Fruit fly (Drosophila melanogaster) whole organism, embryonic: Measurements from ENCODE around the gene Notum.

Experiments used
- Bteb2 ChIP-seq: fragments of 200-800 bp; sonication (Bioruptor generic); optimal IDR thresholded peaks from 2 replicates; lab custom pipeline; 2016; ENCODE audit warnings: missing biosample characterization, missing genetic modification characterization
- CG10654 ChIP-seq: fragments of 200-800 bp; sonication (Bioruptor generic); optimal IDR thresholded peaks from 2 replicates; lab custom pipeline; 2016; ENCODE audit warnings: missing biosample characterization, missing genetic modification characterization
- CG15269 ChIP-seq: fragments of 200-800 bp; sonication (Bioruptor generic); optimal IDR thresholded peaks from 2 replicates; lab custom pipeline; 2018; ENCODE audit warnings: missing biosample characterization, mild to moderate bottlenecking, missing genetic modification characterization, moderate library complexity
- CG15514 ChIP-seq: fragments of 200-800 bp; sonication (Bioruptor generic); optimal IDR thresholded peaks from 3 replicates; lab custom pipeline; 2017; ENCODE audit warnings: missing biosample characterization, missing genetic modification characterization, mild to moderate bottlenecking, moderate library complexity, missing genetic modification reagents
- CG1647 ChIP-seq: fragments of 200-800 bp; sonication (Bioruptor generic); optimal IDR thresholded peaks from 3 replicates; lab custom pipeline; 2016; ENCODE audit warnings: missing biosample characterization, missing genetic modification characterization
- CG17328 ChIP-seq: fragments of 200-800 bp; sonication (Bioruptor generic); IDR thresholded peaks from 2 replicates; pipeline ENCODE4 v1.3.6; 2022; ENCODE audit warnings: missing biosample characterization, missing genetic modification characterization
- CG18619 ChIP-seq: fragments of 200-800 bp; sonication (Bioruptor generic); optimal IDR thresholded peaks from 3 replicates; lab custom pipeline; 2017; ENCODE audit warnings: missing biosample characterization, mild to moderate bottlenecking, missing genetic modification characterization
- CG3838 ChIP-seq: fragments of 200-800 bp; sonication (Bioruptor generic); optimal IDR thresholded peaks from 3 replicates; lab custom pipeline; 2016; ENCODE audit warnings: missing biosample characterization, missing genetic modification characterization
- CG4424 ChIP-seq: fragments of 200-800 bp; sonication (Bioruptor generic); optimal IDR thresholded peaks from 3 replicates; lab custom pipeline; 2016; ENCODE audit warnings: missing biosample characterization, missing genetic modification characterization
- CG6683 ChIP-seq: fragments of 200-800 bp; sonication (Bioruptor generic); optimal IDR thresholded peaks from 2 replicates; lab custom pipeline; 2017; ENCODE audit warnings: missing biosample characterization, mild to moderate bottlenecking, missing genetic modification characterization, missing genetic modification reagents
- CG7745 ChIP-seq: fragments of 200-800 bp; sonication (Bioruptor generic); optimal IDR thresholded peaks from 2 replicates; lab custom pipeline; 2018; ENCODE audit warnings: missing biosample characterization, mild to moderate bottlenecking, missing genetic modification characterization, moderate library complexity
- CG7786 ChIP-seq: fragments of 200-800 bp; sonication (Bioruptor generic); optimal IDR thresholded peaks from 2 replicates; lab custom pipeline; 2016; ENCODE audit warnings: missing biosample characterization, missing genetic modification characterization
- CG8281 ChIP-seq: fragments of 200-800 bp; sonication (Bioruptor generic); optimal IDR thresholded peaks from 2 replicates; lab custom pipeline; 2018; ENCODE audit warnings: missing biosample characterization, mild to moderate bottlenecking, missing genetic modification characterization, moderate library complexity
- CG8388 ChIP-seq: fragments of 200-800 bp; sonication (Bioruptor generic); optimal IDR thresholded peaks from 2 replicates; lab custom pipeline; 2019; ENCODE audit warnings: missing biosample characterization, mild to moderate bottlenecking, missing genetic modification characterization, moderate library complexity
- CG9797 ChIP-seq: fragments of 200-800 bp; sonication (Bioruptor generic); optimal IDR thresholded peaks from 3 replicates; lab custom pipeline; 2018; ENCODE audit warnings: missing biosample characterization, mild to moderate bottlenecking, missing genetic modification characterization
- CG9817 ChIP-seq: fragments of 200-800 bp; sonication (Bioruptor generic); optimal IDR thresholded peaks from 2 replicates; lab custom pipeline; 2018; ENCODE audit warnings: missing biosample characterization, mild to moderate bottlenecking, missing genetic modification characterization, moderate library complexity
- CG9932 ChIP-seq: fragments of 200-800 bp; sonication (Bioruptor generic); IDR thresholded peaks from 2 replicates; pipeline ENCODE4 v1.3.6; 2022; ENCODE audit warnings: missing biosample characterization, missing genetic modification characterization
- CkIIα-i1 ChIP-seq: fragments of 200-800 bp; sonication (Bioruptor generic); IDR thresholded peaks from 2 replicates; pipeline ENCODE4 v1.3.6; 2022; ENCODE audit warnings: missing biosample characterization, missing genetic modification characterization
- D19B ChIP-seq: fragments of 200-800 bp; sonication (Bioruptor generic); optimal IDR thresholded peaks from 2 replicates; lab custom pipeline; 2017; ENCODE audit warnings: missing biosample characterization, mild to moderate bottlenecking, missing genetic modification characterization
- Doc2 ChIP-seq: fragments of 200-800 bp; sonication (Bioruptor generic); IDR thresholded peaks from 2 replicates; pipeline ENCODE4 v1.3.6; 2022; ENCODE audit warnings: missing biosample characterization, missing genetic modification characterization
- Dp ChIP-seq: fragments of 200-800 bp; sonication (Bioruptor generic); optimal IDR thresholded peaks from 2 replicates; lab custom pipeline; 2018; ENCODE audit warnings: missing biosample characterization, mild to moderate bottlenecking, missing genetic modification characterization, moderate library complexity
- E2f2 ChIP-seq: fragments of 200-800 bp; sonication (Bioruptor generic); IDR thresholded peaks from 2 replicates; pipeline ENCODE4 v1.3.6; 2022; ENCODE audit warnings: missing biosample characterization, missing genetic modification characterization
- Elba2 ChIP-seq: fragments of 200-800 bp; sonication (Bioruptor generic); optimal IDR thresholded peaks from 3 replicates; lab custom pipeline; 2016; ENCODE audit warnings: missing biosample characterization, missing genetic modification characterization
- Hmr ChIP-seq: fragments of 200-800 bp; sonication (Bioruptor generic); optimal IDR thresholded peaks from 3 replicates; lab custom pipeline; 2017; ENCODE audit warnings: mild to moderate bottlenecking, missing biosample characterization, missing genetic modification reagents, missing genetic modification characterization
- MBD-R2 ChIP-seq: fragments of 200-800 bp; sonication (Bioruptor generic); IDR thresholded peaks from 2 replicates; pipeline ENCODE4 v1.3.6; 2022; ENCODE audit warnings: missing biosample characterization, missing genetic modification characterization
- Max ChIP-seq: fragments of 200-800 bp; sonication (Bioruptor generic); optimal IDR thresholded peaks from 2 replicates; lab custom pipeline; 2016; ENCODE audit warnings: missing biosample characterization, mild to moderate bottlenecking, missing genetic modification characterization
- Meics ChIP-seq: fragments of 200-800 bp; sonication (Bioruptor generic); optimal IDR thresholded peaks from 2 replicates; lab custom pipeline; 2017; ENCODE audit warnings: missing biosample characterization, mild to moderate bottlenecking, missing genetic modification characterization
- Poxn ChIP-seq: fragments of 200-800 bp; sonication (Bioruptor generic); IDR thresholded peaks from 2 replicates; pipeline ENCODE4 v1.3.6; 2022; ENCODE audit warnings: missing biosample characterization, missing genetic modification characterization
- Ssrp ChIP-seq: fragments of 200-800 bp; sonication (Bioruptor generic); optimal IDR thresholded peaks from 2 replicates; lab custom pipeline; 2018; ENCODE audit warnings: missing biosample characterization, mild to moderate bottlenecking, missing genetic modification characterization, moderate library complexity
- aop ChIP-seq: fragments of 200-800 bp; sonication (Bioruptor generic); IDR thresholded peaks from 2 replicates; pipeline ENCODE4 v1.3.6; 2022; ENCODE audit warnings: missing biosample characterization, missing genetic modification characterization
- bigmax ChIP-seq: fragments of 200-800 bp; sonication (Bioruptor generic); optimal IDR thresholded peaks from 2 replicates; lab custom pipeline; 2018; ENCODE audit warnings: missing biosample characterization, mild to moderate bottlenecking, missing genetic modification characterization
- chinmo ChIP-seq: fragments of 200-800 bp; sonication (Bioruptor generic); IDR thresholded peaks from 4 replicates; pipeline ENCODE4 v1.3.6; 2022; ENCODE audit warnings: missing biosample characterization, missing genetic modification characterization; ENCODE audit not compliant: partially characterized antibody
- corto ChIP-seq: fragments of 200-800 bp; sonication (Bioruptor generic); optimal IDR thresholded peaks from 2 replicates; lab custom pipeline; 2016; ENCODE audit warnings: missing biosample characterization, mild to moderate bottlenecking, missing genetic modification characterization, moderate library complexity
- cwo ChIP-seq: fragments of 200-800 bp; sonication (Bioruptor generic); optimal IDR thresholded peaks from 3 replicates; lab custom pipeline; 2017; ENCODE audit warnings: missing biosample characterization, missing genetic modification characterization, mild to moderate bottlenecking, moderate library complexity, missing genetic modification reagents
- dmrt99B ChIP-seq: fragments of 200-800 bp; sonication (Bioruptor generic); optimal IDR thresholded peaks from 2 replicates; lab custom pipeline; 2018; ENCODE audit warnings: missing biosample characterization, mild to moderate bottlenecking, missing genetic modification characterization, moderate library complexity
- fd96Cb ChIP-seq: fragments of 200-800 bp; sonication (Bioruptor generic); optimal IDR thresholded peaks from 2 replicates; lab custom pipeline; 2018; ENCODE audit warnings: missing biosample characterization, mild to moderate bottlenecking, missing genetic modification characterization, moderate library complexity
- grau ChIP-seq: fragments of 200-800 bp; optimal IDR thresholded peaks from 3 replicates; lab custom pipeline; 2019; ENCODE audit warnings: missing biosample characterization, mild to moderate bottlenecking, missing genetic modification characterization, moderate library complexity
- gsb-n ChIP-seq: fragments of 200-800 bp; sonication (Bioruptor generic); optimal IDR thresholded peaks from 3 replicates; lab custom pipeline; 2018; ENCODE audit warnings: missing biosample characterization, mild to moderate bottlenecking, missing genetic modification characterization
- her ChIP-seq: fragments of 200-800 bp; sonication (Bioruptor generic); optimal IDR thresholded peaks from 2 replicates; lab custom pipeline; 2016; ENCODE audit warnings: missing biosample characterization, missing genetic modification characterization
- ind ChIP-seq: fragments of 200-800 bp; sonication (Bioruptor generic); optimal IDR thresholded peaks from 3 replicates; lab custom pipeline; 2016; ENCODE audit warnings: missing biosample characterization, missing genetic modification characterization
- jumu ChIP-seq: fragments of 200-800 bp; sonication (Bioruptor generic); optimal IDR thresholded peaks from 3 replicates; lab custom pipeline; 2016; ENCODE audit warnings: missing biosample characterization, missing genetic modification characterization
- lilli ChIP-seq: fragments of 200-800 bp; sonication (Bioruptor generic); optimal IDR thresholded peaks from 3 replicates; lab custom pipeline; 2016; ENCODE audit warnings: missing biosample characterization, missing genetic modification characterization
- schlank ChIP-seq: fragments of 200-800 bp; sonication (Bioruptor generic); optimal IDR thresholded peaks from 2 replicates; lab custom pipeline; 2018; ENCODE audit warnings: missing biosample characterization, mild to moderate bottlenecking, missing genetic modification characterization
- scrt ChIP-seq: fragments of 200-800 bp; sonication (Bioruptor generic); optimal IDR thresholded peaks from 2 replicates; lab custom pipeline; 2018; ENCODE audit warnings: missing biosample characterization, mild to moderate bottlenecking, missing genetic modification characterization, moderate library complexity
- sd ChIP-seq: fragments of 200-800 bp; sonication (Bioruptor generic); optimal IDR thresholded peaks from 3 replicates; lab custom pipeline; 2018; ENCODE audit warnings: missing biosample characterization, mild to moderate bottlenecking, missing genetic modification characterization, moderate library complexity
- slbo ChIP-seq: fragments of 200-800 bp; sonication (Bioruptor generic); IDR thresholded peaks from 2 replicates; pipeline ENCODE4 v1.3.6; 2022; ENCODE audit warnings: missing biosample characterization, missing genetic modification characterization
- tup ChIP-seq: fragments of 200-800 bp; sonication (Bioruptor generic); optimal IDR thresholded peaks from 2 replicates; lab custom pipeline; 2016; ENCODE audit warnings: missing biosample characterization, mild to moderate bottlenecking, missing genetic modification characterization, moderate library complexity
- vnd ChIP-seq: fragments of 200-800 bp; sonication (Bioruptor generic); IDR thresholded peaks from 3 replicates; pipeline ENCODE4 v1.3.6; 2022; ENCODE audit warnings: missing biosample characterization, missing genetic modification characterization; ENCODE audit not compliant: partially characterized antibody
- yki ChIP-seq: fragments of >200 bp; optimal IDR thresholded peaks from 3 replicates; lab custom pipeline; 2018
- zen2 ChIP-seq: fragments of 200-800 bp; sonication (Bioruptor generic); IDR thresholded peaks from 3 replicates; pipeline ENCODE4 v1.3.6; 2022; ENCODE audit warnings: missing biosample characterization, missing genetic modification characterization; ENCODE audit not compliant: partially characterized antibody

Notum gene

DNA sequence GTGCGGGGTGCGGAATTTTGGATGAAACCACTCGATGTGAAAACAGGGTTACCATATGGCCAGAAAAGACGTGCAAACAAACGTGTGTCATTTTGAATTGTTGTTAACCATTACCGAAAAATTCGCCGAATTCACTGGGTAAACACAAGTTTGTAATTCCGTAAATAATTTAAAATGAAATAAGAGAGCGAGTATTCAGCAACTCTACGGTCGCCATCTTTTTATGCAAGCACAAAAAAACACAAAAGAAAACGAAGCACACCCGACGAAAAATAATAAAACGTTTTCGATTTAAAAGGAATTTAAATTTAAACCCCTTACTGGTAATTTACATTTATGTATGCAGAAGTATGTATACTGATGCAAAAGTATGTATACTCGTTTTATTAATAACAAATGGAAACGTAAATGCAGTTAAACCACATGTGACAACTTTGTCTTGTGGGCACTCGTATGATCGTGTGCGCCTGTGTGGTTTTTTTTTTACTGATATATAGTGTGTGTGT lies 22.6 kb downstream of the Notum start (continued):
- TF ChIP-seq E2f2 (GFP tag; lab: Robert Waterston, UW) (peak; percentile 70), Elba2 (peak; percentile 38), D19B (peak; percentile 78), CG6683 (peak; percentile 83), her (GFP tag; lab: Kevin White, UChicago) (peak; percentile 82), CG15514 (GFP tag; lab: Kevin White, UChicago) (peak; percentile 81), gsb-n (tag; lab: Kevin White, UChicago) (peak; percentile 95), CG10654 (GFP tag; lab: Kevin White, UChicago) (peak; percentile 87), Poxn (GFP tag; lab: Robert Waterston, UW) (peak; percentile 55), aop (GFP tag; lab: Robert Waterston, UW) (peak; percentile 71), CG7786 (GFP tag; lab: Kevin White, UChicago) (peak; percentile 91), MBD-R2 (GFP tag; lab: Robert Waterston, UW) (peak; percentile 78), CG9797 (peak; percentile 6), Bteb2 (peak; percentile 89), chinmo (GFP tag; lab: Robert Waterston, UW) (no peak), Dp (GFP tag; lab: Kevin White, UChicago) (no peak), slbo (GFP tag; lab: Robert Waterston, UW) (peak; percentile 86), lilli (GFP tag; lab: Kevin White, UChicago) (peak; percentile 94), scrt (GFP tag; lab: Kevin White, UChicago) (peak; percentile 91), zen2 (no peak), CG1647 (peak; percentile 75), schlank (peak; percentile 88), tup (GFP tag; lab: Kevin White, UChicago) (peak; percentile 64), jumu (GFP tag; lab: Kevin White, UChicago) (peak; percentile 93), CG9817 (tag; lab: Kevin White, UChicago) (peak; percentile 90), Hmr (GFP tag; lab: Kevin White, UChicago) (peak; percentile 94), CG9932 (GFP tag; lab: Robert Waterston, UW) (peak; percentile 90), dmrt99B (peak; percentile 94), yki (no peak), fd96Cb (tag; lab: Kevin White, UChicago) (peak; percentile 92), Meics (GFP tag; lab: Kevin White, UChicago) (peak; percentile 93), CG17328 (GFP tag; lab: Robert Waterston, UW) (peak; percentile 94), Max (peak; percentile 87), Ssrp (tag; lab: Kevin White, UChicago) (peak; percentile 92), CG4424 (GFP tag; lab: Kevin White, UChicago) (peak; percentile 82), CG8388 (peak; percentile 96), ind (GFP tag; lab: Kevin White, UChicago) (peak; percentile 89), CkIIα-i1 (GFP tag; lab: Robert Waterston, UW) (no peak), CG8281 (tag; lab: Kevin White, UChicago) (peak; percentile 80), cwo (GFP tag; lab: Kevin White, UChicago) (peak; percentile 90), sd (tag; lab: Kevin White, UChicago) (peak; percentile 92), bigmax (GFP tag; lab: Kevin White, UChicago) (no peak), Doc2 (no peak), CG3838 (GFP tag; lab: Kevin White, UChicago) (peak; percentile 51), CG15269 (peak; percentile 97), corto (GFP tag; lab: Kevin White, UChicago) (peak; percentile 97), vnd (GFP tag; lab: Robert Waterston, UW) (no peak), grau (peak; percentile 91), CG7745 (tag; lab: Kevin White, UChicago) (peak; percentile 71), CG18619 (GFP tag; lab: Kevin White, UChicago) (peak; percentile 88)
